Worm (Caenorhabditis elegans): ENCODE measurements around the gene C55B6.5.

ce11 chrX:7234074-7234453 is 29.0 kb upstream of the C55B6.5 start:
- TF ChIP-seq ceh-44 (GFP tag; IDR thresholded peaks at IDR 0.05) = no peak
- no peak for TF ChIP-seq nhr-111 (GFP tag; optimal IDR thresholded peaks at IDR 0.05)
- no peak for TF ChIP-seq pha-4 (GFP tag; IDR thresholded peaks at IDR 0.05)
- no peak for TF ChIP-seq pha-4 (tag; optimal IDR thresholded peaks at IDR 0.05)
- no peak for TF ChIP-seq skn-1 (tag; optimal IDR thresholded peaks at IDR 0.05)
- TF ChIP-seq pqm-1 (tag; optimal IDR thresholded peaks at IDR 0.05) = no peak
- no peak for TF ChIP-seq hlh-30 (tag; optimal IDR thresholded peaks at IDR 0.05; ENCODE audit: insufficient read depth)
- TF ChIP-seq unc-39 (tag; optimal IDR thresholded peaks at IDR 0.05) = no peak
- TF ChIP-seq aly-2 (tag; optimal IDR thresholded peaks at IDR 0.05) = no peak
- TF ChIP-seq unc-130 (GFP tag; optimal IDR thresholded peaks at IDR 0.05) = no peak
- no peak for TF ChIP-seq cey-2 (tag; optimal IDR thresholded peaks at IDR 0.05; ENCODE audit: borderline replicate concordance, insufficient read depth)
